Worm (Caenorhabditis elegans) whole organism, L2 larva: ENCODE measurements around the gene H01G02.1.
A peak's percentile ranks its signal among the peaks of the same experiment; 100 is the strongest.

Experiments
- alr-1 ChIP-seq: fragments of 150-350 bp; optimal IDR thresholded peaks from 2 replicates; lab custom pipeline; 2014; ENCODE audit warnings: missing biosample characterization, missing genetic modification characterization
- blmp-1 ChIP-seq: sonication (generic microtip); optimal IDR thresholded peaks from 2 replicates; lab custom pipeline; 2017; ENCODE audit warnings: missing genetic modification characterization, mild to moderate bottlenecking, missing compliant biosample characterization, antibody characterized with exemption, moderate library complexity; ENCODE audit not compliant: insufficient read depth
- egl-27 ChIP-seq: sonication (generic microtip); optimal IDR thresholded peaks from 3 replicates; lab custom pipeline; 2017; ENCODE audit warnings: missing biosample characterization, missing genetic modification reagents, missing genetic modification characterization
- nhr-23 ChIP-seq: fragments of 150-350 bp; optimal IDR thresholded peaks from 2 replicates; lab custom pipeline; 2014; ENCODE audit warnings: missing biosample characterization, missing genetic modification reagents, missing genetic modification characterization
- zag-1 ChIP-seq: fragments of 150-350 bp; optimal IDR thresholded peaks from 2 replicates; lab custom pipeline; 2014; ENCODE audit warnings: missing biosample characterization, missing genetic modification characterization

DNA sequence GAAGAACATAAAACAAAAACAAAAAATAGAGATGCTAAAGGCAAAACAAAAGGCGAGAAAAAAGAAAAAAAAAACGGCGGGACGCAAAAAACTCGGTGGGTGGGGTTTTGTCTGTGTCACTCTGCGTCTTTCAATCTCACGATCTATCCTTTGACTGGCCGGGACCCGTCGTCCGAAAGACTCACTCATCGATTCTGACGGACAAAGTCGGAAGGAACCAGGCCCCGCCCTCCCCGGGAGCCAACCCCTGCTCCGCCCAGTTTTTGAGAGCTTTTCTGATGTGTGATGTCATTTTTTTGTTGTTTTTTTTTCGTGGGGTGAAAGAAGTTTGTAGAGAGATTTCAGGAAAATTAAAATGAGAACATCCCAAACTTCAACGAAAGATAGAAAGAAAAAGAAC lies 10.8 kb downstream of the H01G02.1 start:
- TF ChIP-seq alr-1 (tag; lab: Kevin White, UChicago): no peak
- TF ChIP-seq blmp-1 (tag; lab: Kevin White, UChicago): no peak
- TF ChIP-seq nhr-23 (tag; lab: Kevin White, UChicago): no peak
- TF ChIP-seq zag-1 (tag; lab: Kevin White, UChicago): peak; percentile 18
- no peak for TF ChIP-seq egl-27 (tag; lab: Kevin White, UChicago)
